Fruit fly (Drosophila melanogaster) whole organism, embryonic: ENCODE measurements around the gene CG5828.

Experiments
- Asciz ChIP-seq: fragments of 200-800 bp; sonication (Bioruptor generic); optimal IDR thresholded peaks from 2 replicates; lab custom pipeline; 2017; ENCODE audit warnings: missing biosample characterization, mild to moderate bottlenecking, missing genetic modification characterization, missing genetic modification reagents
- C15 ChIP-seq: fragments of 200-800 bp; sonication (Bioruptor generic); IDR thresholded peaks from 3 replicates; pipeline ENCODE4 v1.3.6; 2022; ENCODE audit warnings: missing biosample characterization, missing genetic modification characterization
- CG10274 ChIP-seq: fragments of 200-800 bp; sonication (Bioruptor generic); optimal IDR thresholded peaks from 3 replicates; lab custom pipeline; 2017; ENCODE audit warnings: missing biosample characterization, mild to moderate bottlenecking, missing genetic modification characterization
- CG10565 ChIP-seq: fragments of 200-800 bp; sonication (Bioruptor generic); optimal IDR thresholded peaks from 3 replicates; lab custom pipeline; 2016; ENCODE audit warnings: missing biosample characterization, mild to moderate bottlenecking, missing genetic modification characterization
- CG14050 ChIP-seq: fragments of 200-800 bp; sonication (Bioruptor generic); IDR thresholded peaks from 3 replicates; pipeline ENCODE4 v1.3.6; 2022; ENCODE audit warnings: missing biosample characterization, missing genetic modification characterization
- CG15479 ChIP-seq: fragments of 200-800 bp; sonication (Bioruptor generic); optimal IDR thresholded peaks from 3 replicates; lab custom pipeline; 2019; ENCODE audit warnings: missing biosample characterization, mild to moderate bottlenecking, missing genetic modification characterization, moderate library complexity
- CG17328 ChIP-seq: fragments of 200-800 bp; sonication (Bioruptor generic); IDR thresholded peaks from 2 replicates; pipeline ENCODE4 v1.3.6; 2022; ENCODE audit warnings: missing biosample characterization, missing genetic modification characterization
- CG17385 ChIP-seq: fragments of 200-800 bp; sonication (Bioruptor generic); optimal IDR thresholded peaks from 3 replicates; lab custom pipeline; 2018; ENCODE audit warnings: missing biosample characterization, mild to moderate bottlenecking, missing genetic modification characterization
- CG1832 ChIP-seq: fragments of 200-800 bp; sonication (Bioruptor generic); optimal IDR thresholded peaks from 2 replicates; lab custom pipeline; 2017; ENCODE audit warnings: missing biosample characterization, mild to moderate bottlenecking, missing genetic modification characterization, inconsistent platforms
- CG2199 ChIP-seq: fragments of 200-800 bp; sonication (Bioruptor generic); IDR thresholded peaks from 3 replicates; pipeline ENCODE4 v1.3.6; 2022; ENCODE audit warnings: missing biosample characterization, missing genetic modification characterization
- CG2875 ChIP-seq: fragments of 200-800 bp; sonication (Bioruptor generic); optimal IDR thresholded peaks from 2 replicates; lab custom pipeline; 2017; ENCODE audit warnings: missing biosample characterization, mild to moderate bottlenecking, missing genetic modification characterization, missing genetic modification reagents
- CG30403 ChIP-seq: fragments of 200-800 bp; sonication (Bioruptor generic); optimal IDR thresholded peaks from 3 replicates; lab custom pipeline; 2016; ENCODE audit warnings: missing biosample characterization, missing genetic modification characterization
- CG3838 ChIP-seq: fragments of 200-800 bp; sonication (Bioruptor generic); optimal IDR thresholded peaks from 3 replicates; lab custom pipeline; 2016; ENCODE audit warnings: missing biosample characterization, missing genetic modification characterization
- CG7271 ChIP-seq: fragments of 200-800 bp; sonication (Bioruptor generic); optimal IDR thresholded peaks from 2 replicates; lab custom pipeline; 2018; ENCODE audit warnings: missing biosample characterization, mild to moderate bottlenecking, missing genetic modification characterization, moderate library complexity
- CG7357 ChIP-seq: fragments of 200-800 bp; sonication (Bioruptor generic); IDR thresholded peaks from 3 replicates; pipeline ENCODE4 v1.3.6; 2022; ENCODE audit warnings: missing biosample characterization, missing genetic modification characterization
- CG9215 ChIP-seq: fragments of 200-800 bp; sonication (Bioruptor generic); IDR thresholded peaks from 2 replicates; pipeline ENCODE4 v1.3.6; 2022; ENCODE audit warnings: missing biosample characterization, missing genetic modification characterization
- Camta ChIP-seq: fragments of 200-800 bp; sonication (Bioruptor generic); optimal IDR thresholded peaks from 2 replicates; lab custom pipeline; 2016; ENCODE audit warnings: missing biosample characterization, missing genetic modification characterization
- CrebB ChIP-seq: fragments of 200-800 bp; sonication (Bioruptor generic); optimal IDR thresholded peaks from 3 replicates; lab custom pipeline; 2018; ENCODE audit warnings: missing biosample characterization, mild to moderate bottlenecking, missing genetic modification characterization
- D ChIP-seq, 2 experiments: fragments of 200-800 bp in 1 of 2; fragments of >200 bp in 1 of 2; sonication (Bioruptor generic) in 1 of 2; optimal IDR thresholded peaks; 2 replicates in 1 of 2; 3 replicates in 1 of 2; lab custom pipeline; 2017; ENCODE audit warnings: mild to moderate bottlenecking in 1 of 2, missing biosample characterization in 1 of 2, missing genetic modification characterization in 1 of 2, missing genetic modification reagents in 1 of 2
- HLH4C ChIP-seq: fragments of 200-800 bp; sonication (Bioruptor generic); IDR thresholded peaks from 3 replicates; pipeline ENCODE4 v1.3.6; 2022; ENCODE audit warnings: missing biosample characterization, missing genetic modification characterization; ENCODE audit not compliant: partially characterized antibody
- HLH54F ChIP-seq: fragments of 200-800 bp; sonication (Bioruptor generic); optimal IDR thresholded peaks from 3 replicates; lab custom pipeline; 2016; ENCODE audit warnings: missing biosample characterization, missing genetic modification characterization
- HmgD ChIP-seq: fragments of 200-800 bp; sonication (Bioruptor generic); optimal IDR thresholded peaks from 3 replicates; lab custom pipeline; 2016; ENCODE audit warnings: missing biosample characterization, missing genetic modification characterization
- Mad ChIP-seq: fragments of 200-800 bp; sonication (Bioruptor generic); optimal IDR thresholded peaks from 2 replicates; lab custom pipeline; 2016; ENCODE audit warnings: missing biosample characterization, missing genetic modification characterization
- Oli ChIP-seq: fragments of 200-800 bp; sonication (Bioruptor generic); optimal IDR thresholded peaks from 2 replicates; lab custom pipeline; 2018; ENCODE audit warnings: missing biosample characterization, mild to moderate bottlenecking, missing genetic modification characterization, moderate library complexity
- PHDP ChIP-seq: fragments of 200-800 bp; sonication (Bioruptor generic); optimal IDR thresholded peaks from 3 replicates; lab custom pipeline; 2018; ENCODE audit warnings: missing biosample characterization, mild to moderate bottlenecking, missing genetic modification characterization, moderate library complexity
- Rx ChIP-seq: fragments of 200-800 bp; sonication (Bioruptor generic); IDR thresholded peaks from 2 replicates; pipeline ENCODE4 v1.3.6; 2022; ENCODE audit warnings: missing biosample characterization, missing genetic modification characterization
- Xrp1 ChIP-seq: fragments of 200-800 bp; sonication (Bioruptor generic); IDR thresholded peaks from 2 replicates; pipeline ENCODE4 v1.3.6; 2022; ENCODE audit warnings: missing biosample characterization, missing genetic modification characterization
- bbx ChIP-seq: fragments of 200-800 bp; sonication (Bioruptor generic); IDR thresholded peaks from 2 replicates; pipeline ENCODE4 v1.3.6; 2022; ENCODE audit warnings: missing biosample characterization, missing genetic modification characterization; ENCODE audit not compliant: partially characterized antibody
- dysf ChIP-seq: fragments of 200-800 bp; sonication (Bioruptor generic); IDR thresholded peaks from 3 replicates; pipeline ENCODE4 v1.3.6; 2022; ENCODE audit warnings: missing biosample characterization, missing genetic modification characterization
- ftz-f1 ChIP-seq: fragments of 200-800 bp; sonication (Bioruptor generic); optimal IDR thresholded peaks from 2 replicates; lab custom pipeline; 2016; ENCODE audit warnings: missing biosample characterization, missing genetic modification characterization
- gem ChIP-seq: fragments of 200-800 bp; sonication (Bioruptor generic); optimal IDR thresholded peaks from 2 replicates; lab custom pipeline; 2019; ENCODE audit warnings: missing biosample characterization, mild to moderate bottlenecking, missing genetic modification characterization, moderate library complexity
- grn ChIP-seq: fragments of 200-800 bp; sonication (Bioruptor generic); optimal IDR thresholded peaks from 3 replicates; lab custom pipeline; 2017; ENCODE audit warnings: missing biosample characterization, missing genetic modification characterization
- h ChIP-seq: fragments of >200 bp; optimal IDR thresholded peaks from 2 replicates; lab custom pipeline; 2017
- jigr1 ChIP-seq: fragments of 200-800 bp; sonication (Bioruptor generic); IDR thresholded peaks from 3 replicates; pipeline ENCODE4 v1.3.6; 2022; ENCODE audit warnings: missing biosample characterization, missing genetic modification characterization
- luna ChIP-seq: fragments of 200-800 bp; sonication (Bioruptor generic); optimal IDR thresholded peaks from 2 replicates; lab custom pipeline; 2016; ENCODE audit warnings: missing biosample characterization, missing genetic modification characterization
- mld ChIP-seq: fragments of 200-800 bp; sonication (Bioruptor generic); IDR thresholded peaks from 3 replicates; pipeline ENCODE4 v1.3.6; 2022; ENCODE audit warnings: missing biosample characterization, missing genetic modification characterization; ENCODE audit not compliant: partially characterized antibody
- odd ChIP-seq: fragments of 200-800 bp; sonication (Bioruptor generic); optimal IDR thresholded peaks from 2 replicates; lab custom pipeline; 2017; ENCODE audit warnings: missing biosample characterization, mild to moderate bottlenecking, missing genetic modification characterization
- otp ChIP-seq: fragments of 200-800 bp; sonication (Bioruptor generic); IDR thresholded peaks from 3 replicates; pipeline ENCODE4, ENCODE4 v1.3.6; 2022; ENCODE audit warnings: missing biosample characterization, missing genetic modification characterization
- phol ChIP-seq: fragments of 200-800 bp; sonication (Bioruptor generic); optimal IDR thresholded peaks from 3 replicates; lab custom pipeline; 2018; ENCODE audit warnings: missing biosample characterization, mild to moderate bottlenecking, missing genetic modification characterization, moderate library complexity
- pita ChIP-seq: fragments of 200-800 bp; sonication (Bioruptor generic); optimal IDR thresholded peaks from 2 replicates; lab custom pipeline; 2017; ENCODE audit warnings: missing biosample characterization, mild to moderate bottlenecking, missing genetic modification characterization
- run ChIP-seq: fragments of 200-800 bp; sonication (Bioruptor generic); optimal IDR thresholded peaks from 3 replicates; lab custom pipeline; 2018; ENCODE audit warnings: missing biosample characterization, mild to moderate bottlenecking, missing genetic modification characterization
- salm ChIP-seq: fragments of 200-800 bp; sonication (Bioruptor generic); optimal IDR thresholded peaks from 2 replicates; lab custom pipeline; 2018; ENCODE audit warnings: missing biosample characterization, mild to moderate bottlenecking, missing genetic modification characterization
- slbo ChIP-seq: fragments of 200-800 bp; sonication (Bioruptor generic); IDR thresholded peaks from 2 replicates; pipeline ENCODE4 v1.3.6; 2022; ENCODE audit warnings: missing biosample characterization, missing genetic modification characterization
- so ChIP-seq: fragments of 200-800 bp; sonication (Bioruptor generic); IDR thresholded peaks from 3 replicates; pipeline ENCODE4 v1.3.6; 2022; ENCODE audit warnings: missing biosample characterization, missing genetic modification characterization
- sob ChIP-seq: fragments of 200-800 bp; sonication (Bioruptor generic); IDR thresholded peaks from 2 replicates; pipeline ENCODE4 v1.3.6; 2022; ENCODE audit warnings: missing biosample characterization, missing genetic modification characterization
- toy ChIP-seq: fragments of 200-800 bp; sonication (Bioruptor generic); IDR thresholded peaks from 2 replicates; pipeline ENCODE4 v1.3.6; 2022; ENCODE audit warnings: missing biosample characterization, missing genetic modification characterization
- usp ChIP-seq: fragments of >200 bp; optimal IDR thresholded peaks from 2 replicates; lab custom pipeline; 2017; ENCODE audit warnings: missing biosample characterization, missing genetic modification characterization
- vnd ChIP-seq: fragments of 200-800 bp; sonication (Bioruptor generic); IDR thresholded peaks from 3 replicates; pipeline ENCODE4 v1.3.6; 2022; ENCODE audit warnings: missing biosample characterization, missing genetic modification characterization; ENCODE audit not compliant: partially characterized antibody
- zf30C ChIP-seq: fragments of 200-800 bp; sonication (Bioruptor generic); optimal IDR thresholded peaks from 3 replicates; lab custom pipeline; 2018; ENCODE audit warnings: missing biosample characterization, mild to moderate bottlenecking, missing genetic modification characterization

Gene CG5828

DNA sequence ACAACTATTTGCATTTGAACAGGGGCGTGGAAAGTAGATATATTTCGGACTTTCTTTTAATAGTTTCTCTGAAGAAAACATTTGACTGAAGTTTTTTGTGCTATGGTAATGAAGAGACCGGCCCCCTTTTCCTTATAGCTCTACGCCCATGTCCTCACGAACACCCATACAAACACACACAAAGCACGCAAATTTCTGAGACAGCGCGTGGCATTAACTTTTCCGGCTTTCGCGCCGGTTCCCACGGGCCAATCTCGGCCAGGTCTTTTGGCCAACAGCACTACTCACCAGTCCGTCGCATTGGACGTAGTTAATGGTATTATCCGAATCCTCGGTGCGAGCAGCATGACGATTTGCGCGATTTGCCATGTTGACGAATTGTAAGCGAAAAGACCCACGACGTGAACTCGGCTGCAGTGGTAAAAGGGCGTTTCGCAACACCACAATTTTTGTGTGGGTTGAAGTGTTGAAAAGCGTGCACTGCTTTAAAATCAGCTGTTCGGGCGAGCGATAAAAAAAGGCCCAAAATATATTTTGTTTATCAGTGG lies 41.3 kb upstream of the CG5828 start, which contains the start of gene senju (continued):
- peak; percentile 67 for TF ChIP-seq D (optimal IDR thresholded peaks at IDR 0.05; lab: Kevin White, UChicago)
- TF ChIP-seq D (GFP tag; optimal IDR thresholded peaks at IDR 0.05; lab: Kevin White, UChicago): peak; percentile 55
- peak; percentile 61 for TF ChIP-seq run
- peak; percentile 65 for TF ChIP-seq CG14050 (GFP tag; lab: Robert Waterston, UW)
- TF ChIP-seq CG10274 (GFP tag; lab: Kevin White, UChicago): peak; percentile 21
- peak; percentile 31 for TF ChIP-seq CG1832
- peak; percentile 91 for TF ChIP-seq gem (tag; lab: Kevin White, UChicago)
- peak; percentile 81; the same call in 1 of the 2 replicates for TF ChIP-seq Xrp1 (GFP tag; lab: Robert Waterston, UW)
- TF ChIP-seq CG3838 (GFP tag; lab: Kevin White, UChicago): peak; percentile 33
- TF ChIP-seq CG9215 (GFP tag; lab: Robert Waterston, UW): peak; percentile 62
- 0 out of 3 replicates have a peak, but pooled peaks have one; percentile 46 for TF ChIP-seq mld
- TF ChIP-seq toy: peak; percentile 35; the same call in 1 of the 2 replicates
- no peak for TF ChIP-seq h (lab: Kevin White, UChicago)
- TF ChIP-seq CG15479 (GFP tag; lab: Kevin White, UChicago): peak; percentile 94
- peak; percentile 83 for TF ChIP-seq Mad (GFP tag; lab: Kevin White, UChicago)
- TF ChIP-seq PHDP (tag; lab: Kevin White, UChicago): peak; percentile 87
- TF ChIP-seq CG7357 (GFP tag; lab: Robert Waterston, UW): no peak; the same call in 2 of the 3 replicates
- TF ChIP-seq grn (GFP tag; lab: Kevin White, UChicago): peak; percentile 48
- no peak for TF ChIP-seq CG10565
- peak; percentile 47 for TF ChIP-seq salm
- no peak for TF ChIP-seq CG7271 (tag; lab: Kevin White, UChicago)
- peak; percentile 77 for TF ChIP-seq Camta (GFP tag; lab: Kevin White, UChicago)
- peak; percentile 79 for TF ChIP-seq odd (GFP tag; lab: Kevin White, UChicago)
- TF ChIP-seq CG2875 (GFP tag; lab: Kevin White, UChicago): peak; percentile 80
- TF ChIP-seq ftz-f1 (GFP tag; lab: Kevin White, UChicago): peak; percentile 75
- TF ChIP-seq usp (GFP tag; lab: Kevin White, UChicago): no peak
- peak; percentile 92 for TF ChIP-seq CG17328 (GFP tag; lab: Robert Waterston, UW)
- TF ChIP-seq vnd: peak; percentile 23; the same call in 1 of the 3 replicates
- TF ChIP-seq CG30403 (GFP tag; lab: Kevin White, UChicago): peak; percentile 90
- TF ChIP-seq Oli: peak; percentile 78
- TF ChIP-seq sob (GFP tag; lab: Robert Waterston, UW): peak; percentile 84
- 0 out of 3 replicates have a peak, but pooled peaks have one; percentile 35 for TF ChIP-seq CG2199 (GFP tag; lab: Robert Waterston, UW)
- peak; percentile 74 for TF ChIP-seq Asciz
- TF ChIP-seq dysf (GFP tag; lab: Robert Waterston, UW): peak; percentile 89
- peak; percentile 57 for TF ChIP-seq otp
- TF ChIP-seq luna: peak; percentile 46
- peak; percentile 0 for TF ChIP-seq zf30C (GFP tag; lab: Kevin White, UChicago)
- 0 out of 3 replicates have a peak, but pooled peaks have one; percentile 27 for TF ChIP-seq HLH4C
- peak; percentile 75; the same call in 2 of the 3 replicates for TF ChIP-seq so (GFP tag; lab: Robert Waterston, UW)
- peak; percentile 69 for TF ChIP-seq CrebB
- TF ChIP-seq HLH54F: peak; percentile 81
- peak; percentile 35; the same call in 1 of the 2 replicates for TF ChIP-seq bbx (GFP tag; lab: Robert Waterston, UW)
- TF ChIP-seq jigr1 (GFP tag; lab: Robert Waterston, UW): peak; percentile 47; the same call in 1 of the 3 replicates
- TF ChIP-seq CG17385 (GFP tag; lab: Kevin White, UChicago): peak; percentile 83
- peak; percentile 64; the same call in 1 of the 3 replicates for TF ChIP-seq C15 (GFP tag; lab: Robert Waterston, UW)
- peak; percentile 87 for TF ChIP-seq Rx (GFP tag; lab: Robert Waterston, UW)
- TF ChIP-seq phol (tag; lab: Kevin White, UChicago): peak; percentile 76
- TF ChIP-seq pita (GFP tag; lab: Kevin White, UChicago): no peak
- peak; percentile 83 for TF ChIP-seq slbo (GFP tag; lab: Robert Waterston, UW)
- peak; percentile 87 for TF ChIP-seq HmgD
